Worm (Caenorhabditis elegans) whole organism, young adult: ENCODE measurements around the gene D1054.10.

Source experiments
- B0019.2 ChIP-seq: fragments of 200-800 bp; sonication (Bioruptor generic); conservative IDR thresholded peaks from 2 replicates; pipeline ENCODE4 v1.3.6; 2022; ENCODE audit warnings: missing genetic modification reagents, missing genetic modification characterization, missing compliant biosample characterization
- B0261.1 ChIP-seq: sonication (generic microtip); optimal IDR thresholded peaks from 2 replicates; lab custom pipeline; 2016; ENCODE audit warnings: mild to moderate bottlenecking, missing genetic modification characterization, moderate library complexity, missing compliant biosample characterization
- C06A6.2 ChIP-seq: fragments of 200-800 bp; sonication (Bioruptor generic); conservative IDR thresholded peaks from 2 replicates; pipeline ENCODE4 v1.3.6; 2022; ENCODE audit warnings: missing genetic modification characterization, missing compliant biosample characterization
- D2030.7 ChIP-seq: fragments of 200-800 bp; sonication (Bioruptor generic); IDR thresholded peaks from 2 replicates; pipeline ENCODE4 v1.3.6; 2022; ENCODE audit warnings: missing genetic modification reagents, missing genetic modification characterization, missing compliant biosample characterization
- F23B12.7 ChIP-seq: sonication (generic microtip); optimal IDR thresholded peaks from 2 replicates; lab custom pipeline; 2017; ENCODE audit warnings: missing genetic modification characterization, mild to moderate bottlenecking, missing compliant biosample characterization, antibody characterized with exemption, moderate library complexity; ENCODE audit not compliant: insufficient read depth
- F57A8.1 ChIP-seq: fragments of 200-800 bp; sonication (Bioruptor generic); optimal IDR thresholded peaks from 2 replicates; lab custom pipeline; 2018; ENCODE audit warnings: mild to moderate bottlenecking, missing genetic modification characterization, moderate library complexity, missing compliant biosample characterization
- F57C9.4 ChIP-seq: sonication (generic microtip); optimal IDR thresholded peaks from 2 replicates; lab custom pipeline; 2017; ENCODE audit warnings: mild to moderate bottlenecking, missing genetic modification characterization, missing compliant biosample characterization
- K11D2.4 ChIP-seq: fragments of 200-800 bp; sonication (Bioruptor generic); IDR thresholded peaks from 2 replicates; pipeline ENCODE4 v1.3.6; 2022; ENCODE audit warnings: missing genetic modification reagents, missing genetic modification characterization, missing compliant biosample characterization
- K12H6.12 ChIP-seq: fragments of 200-800 bp; sonication (Bioruptor generic); optimal IDR thresholded peaks from 2 replicates; lab custom pipeline; 2018; ENCODE audit warnings: mild to moderate bottlenecking, missing genetic modification characterization, missing compliant biosample characterization
- T07F8.4 ChIP-seq: sonication (generic microtip); optimal IDR thresholded peaks from 2 replicates; lab custom pipeline; 2016; ENCODE audit warnings: mild to moderate bottlenecking, missing genetic modification characterization, moderate library complexity, missing compliant biosample characterization
- T26A5.8 ChIP-seq: sonication (generic microtip); optimal IDR thresholded peaks from 2 replicates; lab custom pipeline; 2016; ENCODE audit warnings: missing genetic modification characterization, missing compliant biosample characterization
- Y53G8AR.9 ChIP-seq: fragments of 200-800 bp; sonication (Bioruptor generic); conservative IDR thresholded peaks from 2 replicates; pipeline ENCODE4 v1.3.6; 2022; ENCODE audit warnings: missing genetic modification reagents, missing genetic modification characterization, missing compliant biosample characterization
- Y56A3A.18 ChIP-seq: fragments of 200-800 bp; sonication (Bioruptor generic); IDR thresholded peaks from 2 replicates; pipeline ENCODE4 v1.3.6; 2022; ENCODE audit warnings: missing genetic modification reagents, missing genetic modification characterization, missing compliant biosample characterization
- Y67H2A.10 ChIP-seq: fragments of 200-800 bp; sonication (Bioruptor generic); conservative IDR thresholded peaks from 2 replicates; pipeline ENCODE4 v1.3.6; 2022; ENCODE audit warnings: missing genetic modification reagents, missing genetic modification characterization, missing compliant biosample characterization
- ZK185.1 ChIP-seq: sonication (generic microtip); optimal IDR thresholded peaks from 2 replicates; lab custom pipeline; 2016; ENCODE audit warnings: mild to moderate bottlenecking, missing genetic modification characterization, missing compliant biosample characterization; ENCODE audit not compliant: poor library complexity, severe bottlenecking
- ama-1 ChIP-seq, 3 experiments: fragments of 150-350 bp in 1 of 3; sonication (generic microtip) in 2 of 3; optimal IDR thresholded peaks; 2 replicates each; lab custom pipeline; 2014 to 2018; ENCODE audit warnings: missing biosample characterization in 2 of 3, missing genetic modification characterization in 2 of 3, missing genetic modification reagents in 2 of 3
- athp-1 ChIP-seq: sonication (generic microtip); optimal IDR thresholded peaks from 2 replicates; lab custom pipeline; 2017; ENCODE audit warnings: mild to moderate bottlenecking, missing genetic modification characterization, missing compliant biosample characterization
- attf-3 ChIP-seq: fragments of 200-800 bp; sonication (Bioruptor generic); conservative IDR thresholded peaks from 2 replicates; pipeline ENCODE4 v1.3.6; 2022; ENCODE audit warnings: missing genetic modification reagents, missing genetic modification characterization, missing compliant biosample characterization
- attf-6 ChIP-seq: fragments of 200-800 bp; sonication (Bioruptor generic); IDR thresholded peaks from 2 replicates; pipeline ENCODE4 v1.3.6; 2022; ENCODE audit warnings: missing genetic modification reagents, missing genetic modification characterization, missing compliant biosample characterization
- bed-2 ChIP-seq: fragments of 200-800 bp; sonication (Bioruptor generic); IDR thresholded peaks from 2 replicates; pipeline ENCODE4 v1.3.6; 2022; ENCODE audit warnings: missing genetic modification reagents, missing genetic modification characterization, missing compliant biosample characterization
- ccch-3 ChIP-seq: fragments of 200-800 bp; sonication (Bioruptor generic); optimal IDR thresholded peaks from 2 replicates; lab custom pipeline; 2018; ENCODE audit warnings: mild to moderate bottlenecking, missing genetic modification characterization, missing compliant biosample characterization
- cebp-2 ChIP-seq: fragments of 200-800 bp; sonication (Bioruptor generic); IDR thresholded peaks from 2 replicates; pipeline ENCODE4 v1.3.6; 2022; ENCODE audit warnings: missing genetic modification characterization, missing compliant biosample characterization
- ceh-79 ChIP-seq: sonication (generic microtip); optimal IDR thresholded peaks from 2 replicates; lab custom pipeline; 2017; ENCODE audit warnings: mild to moderate bottlenecking, missing genetic modification characterization, missing compliant biosample characterization
- dox-1 ChIP-seq: fragments of 200-800 bp; sonication (Bioruptor generic); IDR thresholded peaks from 2 replicates; pipeline ENCODE4 v1.3.6; 2022; ENCODE audit warnings: missing genetic modification reagents, missing genetic modification characterization, missing compliant biosample characterization
- dpl-1 ChIP-seq: fragments of 150-350 bp; optimal IDR thresholded peaks from 2 replicates; lab custom pipeline; 2014; ENCODE audit warnings: missing biosample characterization, missing genetic modification reagents, missing genetic modification characterization
- ets-4 ChIP-seq: fragments of 200-800 bp; sonication (Bioruptor generic); optimal IDR thresholded peaks from 2 replicates; lab custom pipeline; 2018; ENCODE audit warnings: mild to moderate bottlenecking, missing genetic modification characterization, missing compliant biosample characterization
- fkh-3 ChIP-seq: sonication (generic microtip); optimal IDR thresholded peaks from 2 replicates; lab custom pipeline; 2016; ENCODE audit warnings: mild to moderate bottlenecking, missing genetic modification characterization, missing compliant biosample characterization
- him-1 ChIP-seq: sonication (generic microtip); optimal IDR thresholded peaks from 2 replicates; lab custom pipeline; 2016; ENCODE audit warnings: missing genotype, missing genetic modification reagents, missing genetic modification characterization, missing compliant biosample characterization
- hmg-20 ChIP-seq: fragments of 200-800 bp; sonication (Bioruptor generic); IDR thresholded peaks from 2 replicates; pipeline ENCODE4 v1.3.6; 2022; ENCODE audit warnings: missing genetic modification reagents, missing genetic modification characterization, missing compliant biosample characterization
- hrde-1 ChIP-seq: sonication (generic microtip); optimal IDR thresholded peaks from 2 replicates; lab custom pipeline; 2016; ENCODE audit warnings: missing genetic modification characterization, mild to moderate bottlenecking, missing compliant biosample characterization, moderate library complexity, missing genotype, missing genetic modification reagents, borderline replicate concordance
- hsf-1 ChIP-seq: fragments of 200-800 bp; sonication (Bioruptor generic); IDR thresholded peaks from 2 replicates; pipeline ENCODE4 v1.3.6; 2022; ENCODE audit warnings: missing genetic modification reagents, missing genetic modification characterization, missing compliant biosample characterization
- let-526 ChIP-seq: fragments of 200-800 bp; sonication (Bioruptor generic); IDR thresholded peaks from 2 replicates; pipeline ENCODE4 v1.3.6; 2022; ENCODE audit warnings: missing genetic modification reagents, missing genetic modification characterization, missing compliant biosample characterization
- lin-26 ChIP-seq: fragments of 200-800 bp; sonication (Bioruptor generic); IDR thresholded peaks from 2 replicates; pipeline ENCODE4 v1.3.6; 2022; ENCODE audit warnings: missing genetic modification reagents, missing genetic modification characterization, missing compliant biosample characterization
- lin-40 ChIP-seq: sonication (generic microtip); optimal IDR thresholded peaks from 2 replicates; lab custom pipeline; 2016; ENCODE audit warnings: missing genetic modification characterization, mild to moderate bottlenecking, missing compliant biosample characterization, missing genotype, missing genetic modification reagents
- lin-54 ChIP-seq: fragments of 200-800 bp; sonication (Bioruptor generic); optimal IDR thresholded peaks from 2 replicates; lab custom pipeline; 2018; ENCODE audit warnings: mild to moderate bottlenecking, missing genetic modification characterization, missing compliant biosample characterization
- lsl-1 ChIP-seq: fragments of 200-800 bp; sonication (Bioruptor generic); optimal IDR thresholded peaks from 2 replicates; lab custom pipeline; 2018; ENCODE audit warnings: mild to moderate bottlenecking, missing genetic modification characterization, moderate library complexity, missing compliant biosample characterization
- mcd-1 ChIP-seq: fragments of 200-800 bp; sonication (Bioruptor generic); IDR thresholded peaks from 2 replicates; pipeline ENCODE4 v1.3.6; 2022; ENCODE audit warnings: missing genetic modification reagents, missing genetic modification characterization, missing compliant biosample characterization
- mes-4 ChIP-seq: sonication (generic microtip); optimal IDR thresholded peaks from 2 replicates; lab custom pipeline; 2016; ENCODE audit warnings: missing genotype, missing genetic modification characterization, missing compliant biosample characterization
- nhr-179 ChIP-seq: sonication (generic microtip); optimal IDR thresholded peaks from 2 replicates; lab custom pipeline; 2016; ENCODE audit warnings: mild to moderate bottlenecking, missing genetic modification characterization, missing compliant biosample characterization
- nhr-80 ChIP-seq: sonication (generic microtip); optimal IDR thresholded peaks from 2 replicates; lab custom pipeline; 2016; ENCODE audit warnings: missing genetic modification characterization, missing compliant biosample characterization
- pbrm-1 ChIP-seq: fragments of 200-800 bp; sonication (Bioruptor generic); IDR thresholded peaks from 2 replicates; pipeline ENCODE4 v1.3.6; 2022; ENCODE audit warnings: missing genetic modification reagents, missing genetic modification characterization, missing compliant biosample characterization
- pha-4 ChIP-seq: fragments of 150-350 bp; sonication (generic microtip); optimal IDR thresholded peaks from 2 replicates; lab custom pipeline; 2014; ENCODE audit warnings: missing biosample characterization, missing genetic modification reagents, missing genetic modification characterization
- snpc-1.1 ChIP-seq: sonication (generic microtip); optimal IDR thresholded peaks from 2 replicates; lab custom pipeline; 2017; ENCODE audit warnings: missing genetic modification characterization, mild to moderate bottlenecking, missing compliant biosample characterization, antibody characterized with exemption, moderate library complexity, missing genotype, missing genetic modification reagents; ENCODE audit not compliant: insufficient read depth
- snpc-3.4 ChIP-seq: sonication (generic microtip); optimal IDR thresholded peaks from 2 replicates; lab custom pipeline; 2017; ENCODE audit warnings: missing genetic modification characterization, mild to moderate bottlenecking, missing compliant biosample characterization, antibody characterized with exemption, moderate library complexity, missing genotype, missing genetic modification reagents
- unc-130 ChIP-seq: sonication (generic microtip); optimal IDR thresholded peaks from 2 replicates; lab custom pipeline; 2016; ENCODE audit warnings: missing genetic modification reagents, missing genetic modification characterization, missing compliant biosample characterization
- xnd-1 ChIP-seq: sonication (generic microtip); optimal IDR thresholded peaks from 2 replicates; lab custom pipeline; 2016; ENCODE audit warnings: missing genotype, missing genetic modification reagents, missing genetic modification characterization, missing compliant biosample characterization
- ztf-25 ChIP-seq: fragments of 200-800 bp; sonication (Bioruptor generic); IDR thresholded peaks from 2 replicates; pipeline ENCODE4 v1.3.6; 2022; ENCODE audit warnings: missing genetic modification reagents, missing genetic modification characterization, missing compliant biosample characterization
- ztf-3 ChIP-seq: fragments of 200-800 bp; sonication (Bioruptor generic); optimal IDR thresholded peaks from 2 replicates; lab custom pipeline; 2018; ENCODE audit warnings: mild to moderate bottlenecking, missing genetic modification characterization, missing compliant biosample characterization

Gene D1054.10

DNA sequence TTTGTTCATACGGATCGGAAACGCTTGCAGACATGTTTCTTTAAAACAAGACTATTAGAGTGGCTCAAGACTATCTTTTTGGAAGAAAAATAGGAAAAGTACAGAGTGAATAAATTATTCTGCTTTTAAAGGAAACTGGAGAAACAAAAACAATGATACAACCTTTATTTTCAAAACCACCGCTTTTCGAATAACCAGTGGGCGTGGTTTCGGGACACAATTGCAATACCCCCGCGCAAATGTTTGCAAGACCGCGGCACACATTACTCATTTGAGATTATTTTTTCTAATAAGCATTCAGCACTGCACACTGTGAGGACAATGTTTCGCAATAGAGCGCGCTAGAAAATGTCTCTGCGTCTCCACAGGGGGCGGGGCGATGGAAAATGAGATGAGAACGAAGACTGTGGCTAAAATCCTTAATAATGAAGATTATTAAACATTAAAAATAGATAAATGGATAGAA is 15.2 kb upstream of the D1054.10 start, which contains the start of gene plrg-1 (continued):
- TF ChIP-seq ztf-25 (0 out of 2 replicates have a peak, but pooled peaks have one; percentile 73), hrde-1 (tag; lab: Kevin White, UChicago) (peak; percentile 28), B0019.2 (GFP tag; lab: Robert Waterston, UW) (peak; percentile 73), D2030.7 (GFP tag; lab: Robert Waterston, UW) (peak; percentile 94), K11D2.4 (GFP tag; lab: Robert Waterston, UW) (peak; percentile 76), dpl-1 (GFP tag; lab: Kevin White, UChicago) (peak; percentile 74), let-526 (no peak), hsf-1 (GFP tag; lab: Robert Waterston, UW) (peak; percentile 78), fkh-3 (tag; lab: Kevin White, UChicago) (no peak), ccch-3 (GFP tag; lab: Kevin White, UChicago) (no peak), snpc-3.4 (tag; lab: Kevin White, UChicago) (peak; percentile 73), pha-4 (tag; lab: Kevin White, UChicago) (no peak), T26A5.8 (tag; lab: Kevin White, UChicago) (no peak), attf-3 (GFP tag; lab: Robert Waterston, UW) (peak; percentile 75), ceh-79 (no peak), athp-1 (tag; lab: Kevin White, UChicago) (peak; percentile 84), lin-26 (GFP tag; lab: Robert Waterston, UW) (peak; percentile 81), lin-54 (GFP tag; lab: Kevin White, UChicago) (peak; percentile 87), unc-130 (GFP tag; lab: Kevin White, UChicago) (peak; percentile 58), lin-40 (peak; percentile 84), ZK185.1 (tag; lab: Kevin White, UChicago) (peak; percentile 91), bed-2 (no peak), cebp-2 (GFP tag; lab: Robert Waterston, UW) (0 out of 2 replicates have a peak, but pooled peaks have one; percentile 74), C06A6.2 (GFP tag; lab: Robert Waterston, UW) (peak; percentile 96), Y56A3A.18 (peak; percentile 56; the same call in 1 of the 2 replicates), pbrm-1 (peak; percentile 94), Y53G8AR.9 (peak; percentile 85), ets-4 (GFP tag; lab: Kevin White, UChicago) (peak; percentile 66), F57C9.4 (no peak), mes-4 (tag; lab: Kevin White, UChicago) (no peak), B0261.1 (tag; lab: Kevin White, UChicago) (no peak), ztf-3 (GFP tag; lab: Kevin White, UChicago) (no peak), Y67H2A.10 (peak; percentile 31; the same call in 1 of the 2 replicates), ama-1 (optimal IDR thresholded peaks at IDR 0.05; lab: Kevin White, UChicago) (no peak), ama-1 (GFP tag; optimal IDR thresholded peaks at IDR 0.05; lab: Kevin White, UChicago) (no peak), mcd-1 (GFP tag; lab: Robert Waterston, UW) (peak; percentile 90), nhr-179 (tag; lab: Kevin White, UChicago) (no peak), nhr-80 (tag; lab: Kevin White, UChicago) (peak; percentile 91), xnd-1 (tag; lab: Kevin White, UChicago) (peak; percentile 28), snpc-1.1 (tag; lab: Kevin White, UChicago) (peak; percentile 51), dox-1 (GFP tag; lab: Robert Waterston, UW) (peak; percentile 98), him-1 (peak; percentile 47), F57A8.1 (no peak), hmg-20 (peak; percentile 79), attf-6 (peak; percentile 68; the same call in 1 of the 2 replicates), T07F8.4 (tag; lab: Kevin White, UChicago) (peak; percentile 62), lsl-1 (GFP tag; lab: Kevin White, UChicago) (peak; percentile 74), K12H6.12 (tag; lab: Kevin White, UChicago) (peak; percentile 45), F23B12.7 (peak; percentile 84)
